Worm (Caenorhabditis elegans) whole organism, L1 larva: Measurements from ENCODE around the gene nhr-79.
A peak's percentile ranks its signal among the peaks of the same experiment; 100 is the strongest.

ENCODE experiments used
- F16B12.6 ChIP-seq: fragments of 150-350 bp; optimal IDR thresholded peaks from 2 replicates; lab custom pipeline; 2014; ENCODE audit warnings: missing biosample characterization, missing genetic modification characterization
- Y116A8C.19 ChIP-seq: sonication (generic microtip); optimal IDR thresholded peaks from 2 replicates; lab custom pipeline; 2016; ENCODE audit warnings: missing compliant biosample characterization, missing genetic modification characterization, borderline replicate concordance
- aha-1 ChIP-seq: fragments of 150-350 bp; optimal IDR thresholded peaks from 2 replicates; lab custom pipeline; 2014; ENCODE audit warnings: missing biosample characterization, missing genetic modification characterization
- ama-1 ChIP-seq: fragments of 150-350 bp; optimal IDR thresholded peaks from 2 replicates; lab custom pipeline; 2014
- blmp-1 ChIP-seq: fragments of 150-350 bp; optimal IDR thresholded peaks from 2 replicates; lab custom pipeline; 2014; ENCODE audit warnings: missing biosample characterization, missing genetic modification characterization
- ceh-82 ChIP-seq, 3 experiments: fragments of 150-350 bp in 1 of 3; sonication (generic microtip) in 2 of 3; optimal IDR thresholded peaks; 2 replicates each; lab custom pipeline; 2014 to 2017; ENCODE audit warnings: missing biosample characterization in 3 of 3, missing genetic modification characterization in 3 of 3
- ceh-90 ChIP-seq: sonication (generic microtip); optimal IDR thresholded peaks from 2 replicates; lab custom pipeline; 2016; ENCODE audit warnings: missing genetic modification characterization, missing compliant biosample characterization
- dpl-1 ChIP-seq, 3 experiments: fragments of 150-350 bp in 2 of 3; sonication (generic microtip) in 1 of 3; optimal IDR thresholded peaks; 2 replicates each; lab custom pipeline; 2014 to 2017; ENCODE audit warnings: missing biosample characterization in 3 of 3, missing genetic modification characterization in 3 of 3, missing genetic modification reagents in 3 of 3
- efl-1 ChIP-seq, 4 experiments: fragments of 150-350 bp; optimal IDR thresholded peaks in 3 of 4; peaks in 1 of 4; 1 replicate in 1 of 4; 2 replicates in 3 of 4; lab custom pipeline; 2014; ENCODE audit warnings: missing biosample characterization in 2 of 4, missing genetic modification characterization in 2 of 4, missing genetic modification reagents in 2 of 4
- egl-13 ChIP-seq: sonication (generic microtip); optimal IDR thresholded peaks from 2 replicates; lab custom pipeline; 2016; ENCODE audit warnings: missing genotype, missing genetic modification reagents, missing genetic modification characterization, missing compliant biosample characterization
- egl-27 ChIP-seq, 2 experiments: fragments of 150-350 bp in 1 of 2; sonication (generic microtip); optimal IDR thresholded peaks; 3 replicates each; lab custom pipeline; 2017 to 2018; ENCODE audit warnings: missing biosample characterization in 2 of 2, missing genetic modification characterization in 2 of 2, missing genetic modification reagents in 2 of 2
- elt-2 ChIP-seq: sonication (generic microtip); optimal IDR thresholded peaks from 2 replicates; lab custom pipeline; 2016; ENCODE audit warnings: missing genetic modification characterization, mild to moderate bottlenecking, inconsistent platforms, missing compliant biosample characterization, missing genetic modification reagents
- fkh-10 ChIP-seq: sonication (generic microtip); optimal IDR thresholded peaks from 2 replicates; lab custom pipeline; 2017; ENCODE audit warnings: missing biosample characterization, missing genetic modification reagents, missing genetic modification characterization
- hlh-17 ChIP-seq: fragments of 200-800 bp; sonication (Bioruptor generic); optimal IDR thresholded peaks from 2 replicates; lab custom pipeline; 2018; ENCODE audit warnings: missing genetic modification characterization, mild to moderate bottlenecking, missing compliant biosample characterization, moderate library complexity, borderline replicate concordance
- hpl-2 ChIP-seq: fragments of 150-350 bp; optimal IDR thresholded peaks from 2 replicates; lab custom pipeline; 2014; ENCODE audit warnings: missing biosample characterization, missing genetic modification reagents, missing genetic modification characterization
- irx-1 ChIP-seq: sonication (generic microtip); optimal IDR thresholded peaks from 2 replicates; lab custom pipeline; 2016; ENCODE audit warnings: missing genetic modification characterization, missing compliant biosample characterization
- isw-1 ChIP-seq: fragments of 200-800 bp; sonication (Bioruptor generic); IDR thresholded peaks from 2 replicates; pipeline ENCODE4 v1.3.6; 2022; ENCODE audit warnings: missing genetic modification characterization, missing compliant biosample characterization
- lin-13 ChIP-seq: fragments of 150-350 bp; optimal IDR thresholded peaks from 2 replicates; lab custom pipeline; 2014; ENCODE audit warnings: missing biosample characterization, missing genetic modification reagents, missing genetic modification characterization
- lin-15B ChIP-seq: fragments of 150-350 bp; sonication (generic microtip); optimal IDR thresholded peaks from 3 replicates; lab custom pipeline; 2014; ENCODE audit warnings: missing biosample characterization, missing genetic modification characterization
- lin-35 ChIP-seq, 2 experiments: fragments of 150-350 bp; optimal IDR thresholded peaks; 2 replicates each; lab custom pipeline; 2014; ENCODE audit warnings: missing biosample characterization in 2 of 2, missing genetic modification characterization in 2 of 2, missing genetic modification reagents in 2 of 2
- lin-39 ChIP-seq: fragments of 150-350 bp; optimal IDR thresholded peaks from 2 replicates; lab custom pipeline; 2014; ENCODE audit warnings: missing biosample characterization, missing genetic modification reagents, missing genetic modification characterization
- lsy-2 ChIP-seq, 2 experiments: fragments of 150-350 bp; optimal IDR thresholded peaks; 2 replicates each; lab custom pipeline; 2014; ENCODE audit warnings: missing biosample characterization in 2 of 2, missing genetic modification characterization in 2 of 2
- mdl-1 ChIP-seq, 2 experiments: fragments of 150-350 bp; optimal IDR thresholded peaks; 2 replicates each; lab custom pipeline; 2014 to 2017; ENCODE audit warnings: missing biosample characterization in 2 of 2, missing genetic modification characterization in 2 of 2, inconsistent platforms in 1 of 2
- nhr-11 ChIP-seq: fragments of 150-350 bp; optimal IDR thresholded peaks from 2 replicates; lab custom pipeline; 2014; ENCODE audit warnings: missing biosample characterization, missing genetic modification characterization
- nhr-12 ChIP-seq: sonication (generic microtip); optimal IDR thresholded peaks from 2 replicates; lab custom pipeline; 2017; ENCODE audit warnings: missing biosample characterization, missing genetic modification characterization
- nhr-19 ChIP-seq: fragments of 200-800 bp; sonication (Bioruptor generic); conservative IDR thresholded peaks from 2 replicates; pipeline ENCODE4 v1.3.6; 2022; ENCODE audit warnings: missing genetic modification characterization, missing compliant biosample characterization
- nhr-237 ChIP-seq: fragments of 150-350 bp; optimal IDR thresholded peaks from 2 replicates; lab custom pipeline; 2014; ENCODE audit warnings: missing biosample characterization, missing genetic modification characterization
- nhr-28 ChIP-seq: fragments of 150-350 bp; optimal IDR thresholded peaks from 2 replicates; lab custom pipeline; 2014; ENCODE audit warnings: missing biosample characterization, missing genetic modification characterization
- nhr-47 ChIP-seq: sonication (generic microtip); optimal IDR thresholded peaks from 2 replicates; lab custom pipeline; 2016; ENCODE audit warnings: mild to moderate bottlenecking, missing genetic modification characterization, moderate library complexity, missing compliant biosample characterization
- nhr-71 ChIP-seq: sonication (generic microtip); optimal IDR thresholded peaks from 2 replicates; lab custom pipeline; 2016; ENCODE audit warnings: mild to moderate bottlenecking, missing genetic modification characterization, moderate library complexity, missing compliant biosample characterization
- nhr-77 ChIP-seq: fragments of 150-350 bp; optimal IDR thresholded peaks from 2 replicates; lab custom pipeline; 2014; ENCODE audit warnings: missing biosample characterization, missing genetic modification characterization
- nhr-85 ChIP-seq: sonication (generic microtip); peaks from one replicate; lab custom pipeline; 2016; ENCODE audit warnings: missing genetic modification characterization, inconsistent platforms, missing compliant biosample characterization
- nhr-90 ChIP-seq: sonication (generic microtip); optimal IDR thresholded peaks from 2 replicates; lab custom pipeline; 2016; ENCODE audit warnings: mild to moderate bottlenecking, missing genetic modification characterization, missing compliant biosample characterization; ENCODE audit not compliant: poor library complexity
- pag-3 ChIP-seq: sonication (generic microtip); optimal IDR thresholded peaks from 2 replicates; lab custom pipeline; 2017; ENCODE audit warnings: missing genetic modification characterization, mild to moderate bottlenecking, missing compliant biosample characterization, antibody characterized with exemption, borderline replicate concordance; ENCODE audit not compliant: insufficient read depth
- pax-3 ChIP-seq: fragments of 200-800 bp; sonication (Bioruptor generic); optimal IDR thresholded peaks from 2 replicates; lab custom pipeline; 2018; ENCODE audit warnings: mild to moderate bottlenecking, missing genetic modification characterization, moderate library complexity, missing compliant biosample characterization
- skn-1 ChIP-seq: fragments of 150-350 bp; optimal IDR thresholded peaks from 2 replicates; lab custom pipeline; 2014; ENCODE audit warnings: missing biosample characterization, missing genetic modification characterization
- snu-23 ChIP-seq: sonication (generic microtip); optimal IDR thresholded peaks from 2 replicates; lab custom pipeline; 2016; ENCODE audit warnings: missing genetic modification characterization, missing compliant biosample characterization
- swsn-7 ChIP-seq: sonication (generic microtip); optimal IDR thresholded peaks from 2 replicates; lab custom pipeline; 2016; ENCODE audit warnings: missing genetic modification characterization, missing compliant biosample characterization
- tbx-2 ChIP-seq: sonication (generic microtip); optimal IDR thresholded peaks from 2 replicates; lab custom pipeline; 2016; ENCODE audit warnings: missing genetic modification characterization, missing compliant biosample characterization
- unc-130 ChIP-seq: fragments of 150-350 bp; optimal IDR thresholded peaks from 2 replicates; lab custom pipeline; 2017; ENCODE audit warnings: missing biosample characterization, missing genetic modification characterization, inconsistent platforms
- unc-30 ChIP-seq: sonication (generic microtip); optimal IDR thresholded peaks from 2 replicates; lab custom pipeline; 2017; ENCODE audit warnings: missing biosample characterization, missing genetic modification characterization
- unc-62 ChIP-seq: fragments of 150-350 bp; optimal IDR thresholded peaks from 2 replicates; lab custom pipeline; 2014; ENCODE audit warnings: missing biosample characterization, missing genetic modification reagents, missing genetic modification characterization
- unc-86 ChIP-seq: sonication (generic microtip); optimal IDR thresholded peaks from 2 replicates; lab custom pipeline; 2016; ENCODE audit warnings: missing genetic modification characterization, missing compliant biosample characterization
- xbp-1 ChIP-seq: sonication (generic microtip); optimal IDR thresholded peaks from 2 replicates; lab custom pipeline; 2016; ENCODE audit warnings: missing genetic modification characterization, missing compliant biosample characterization
- zip-4 ChIP-seq: fragments of 200-800 bp; sonication (Bioruptor generic); optimal IDR thresholded peaks from 2 replicates; lab custom pipeline; 2018; ENCODE audit warnings: mild to moderate bottlenecking, missing genetic modification characterization, moderate library complexity, missing compliant biosample characterization
- ztf-11 ChIP-seq, 2 experiments: sonication (generic microtip); optimal IDR thresholded peaks; 2 replicates each; lab custom pipeline; 2016 to 2017; ENCODE audit warnings: missing genetic modification characterization in 2 of 2, missing biosample characterization in 1 of 2, missing compliant biosample characterization in 1 of 2
- ztf-4 ChIP-seq: fragments of 150-350 bp; optimal IDR thresholded peaks from 2 replicates; lab custom pipeline; 2014; ENCODE audit warnings: missing biosample characterization, missing genetic modification characterization

Gene nhr-79

DNA sequence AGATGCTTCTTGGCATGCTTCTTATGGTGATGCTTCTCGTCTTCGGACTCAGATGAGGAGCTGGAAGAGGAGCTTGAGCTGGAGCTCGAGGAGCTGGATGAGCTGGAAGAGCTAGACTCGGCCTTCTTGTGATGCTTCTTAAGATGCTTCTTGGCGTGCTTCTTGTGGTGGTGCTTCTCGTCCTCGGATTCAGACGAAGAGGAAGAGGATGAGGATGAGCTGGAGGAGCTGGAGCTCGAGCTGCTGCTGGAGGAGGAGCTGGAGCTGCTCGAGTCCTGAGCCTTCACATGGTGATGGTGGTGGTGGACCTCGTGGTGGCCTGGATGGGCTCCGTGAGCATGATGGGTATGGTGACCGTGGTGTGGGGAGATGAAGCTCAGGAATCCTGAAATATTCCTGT lies 8.9 kb downstream of the nhr-79 start:
- TF ChIP-seq fkh-10 (GFP tag; lab: Kevin White, UChicago), result no peak
- no peak for TF ChIP-seq nhr-11 (tag; lab: Kevin White, UChicago)
- no peak for TF ChIP-seq aha-1 (tag; lab: Kevin White, UChicago)
- no peak for TF ChIP-seq unc-62 (GFP tag; lab: Kevin White, UChicago)
- no peak for TF ChIP-seq pag-3
- no peak for TF ChIP-seq ceh-90
- TF ChIP-seq ama-1 (lab: Kevin White, UChicago), result no peak
- TF ChIP-seq nhr-90 (tag; lab: Kevin White, UChicago), result no peak
- TF ChIP-seq unc-130, result no peak
- no peak for TF ChIP-seq ztf-4 (tag; lab: Kevin White, UChicago)
- no peak for TF ChIP-seq nhr-28 (tag; lab: Kevin White, UChicago)
- no peak for TF ChIP-seq elt-2 (tag; lab: Kevin White, UChicago)
- TF ChIP-seq mdl-1 (tag; optimal IDR thresholded peaks at IDR 0.05; lab: Kevin White, UChicago), result no peak
- TF ChIP-seq egl-13 (tag; lab: Kevin White, UChicago), result no peak
- no peak for TF ChIP-seq pax-3
- no peak for TF ChIP-seq nhr-237 (tag; lab: Kevin White, UChicago)
- TF ChIP-seq zip-4 (GFP tag; lab: Kevin White, UChicago), result no peak

DNA sequence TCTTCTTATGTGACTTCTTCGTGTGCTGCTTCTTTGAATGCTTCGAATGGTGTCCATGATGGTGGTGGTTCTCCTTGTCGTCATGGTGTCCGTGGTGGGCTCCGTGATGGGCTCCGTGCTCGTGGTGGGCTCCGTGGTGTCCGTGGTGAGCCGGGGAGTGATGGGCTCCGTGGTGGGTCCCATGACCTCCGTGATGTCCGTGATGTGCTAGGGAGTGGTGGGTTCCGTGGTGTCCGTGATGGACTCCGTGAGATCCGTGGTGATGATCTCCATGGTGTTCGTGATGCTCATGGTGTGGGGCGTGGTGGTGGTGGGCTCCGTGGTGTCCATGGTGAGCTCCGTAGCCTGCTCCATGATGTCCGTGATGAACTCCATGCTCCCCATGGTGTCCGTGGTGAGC lies 10.5 kb downstream of the nhr-79 start:
- TF ChIP-seq efl-1 (optimal IDR thresholded peaks at IDR 0.05; lab: Kevin White, UChicago) (no peak), efl-1 (GFP tag; optimal IDR thresholded peaks at IDR 0.05 in 1 of 2; lab: Kevin White, UChicago) (peak in 1 of 2 experiments; percentile 65), egl-27 (tag; optimal IDR thresholded peaks at IDR 0.05; lab: Kevin White, UChicago) (no peak), unc-30 (tag; lab: Kevin White, UChicago) (no peak)

DNA sequence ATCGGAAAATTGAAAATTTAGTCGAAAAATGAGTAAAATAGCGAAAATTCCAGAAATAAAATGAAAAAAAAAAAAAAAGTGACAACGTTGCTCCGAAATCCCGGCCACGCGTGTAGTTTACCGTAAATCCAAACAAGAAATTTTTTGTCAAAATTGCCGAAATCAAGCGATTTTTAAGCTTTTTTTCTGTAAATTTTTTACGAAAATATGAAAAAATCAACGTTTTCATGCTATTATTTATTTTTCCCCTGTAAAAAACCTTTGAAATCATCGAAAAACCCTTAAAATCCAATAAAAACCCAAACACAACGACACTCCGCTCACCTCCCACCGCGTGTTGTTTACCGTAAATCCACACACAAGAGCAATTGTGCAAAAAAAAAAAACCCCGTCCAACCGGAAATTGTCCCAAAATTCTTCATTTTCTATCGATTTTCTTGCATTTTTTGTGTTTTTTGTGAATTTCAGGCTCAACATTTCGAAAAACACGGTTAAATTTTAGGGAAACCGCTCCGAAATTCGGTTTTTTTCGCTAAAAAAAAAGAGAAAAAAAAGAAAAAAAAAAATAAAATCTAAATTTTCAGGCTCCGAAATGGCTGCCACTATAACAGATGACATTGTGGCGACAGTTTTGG lies 21.6 kb downstream of the nhr-79 start, which contains the start of the genes Y39B6A.3 and pph-5:
TSS of gene Y39B6A.3 (minus strand) at position 51 of the 635 bp plus-strand sequence.
TSS of gene pph-5 (plus strand) at position 585 of the 635 bp plus-strand sequence.
- TF ChIP-seq lsy-2 (tag; optimal IDR thresholded peaks at IDR 0.05; lab: Kevin White, UChicago), result peak; percentile 42 to 73
- TF ChIP-seq swsn-7 (tag; lab: Kevin White, UChicago), result peak; percentile 56
- peak; percentile 44 for TF ChIP-seq lin-15B (tag; lab: Kevin White, UChicago)
- no peak for TF ChIP-seq egl-27 (tag; optimal IDR thresholded peaks at IDR 0.05; lab: Kevin White, UChicago)
- no peak for TF ChIP-seq aha-1 (tag; lab: Kevin White, UChicago)
- no peak for TF ChIP-seq fkh-10 (GFP tag; lab: Kevin White, UChicago)
- no peak for TF ChIP-seq Y116A8C.19 (tag; lab: Kevin White, UChicago)
- peak; percentile 21 for TF ChIP-seq blmp-1 (tag; lab: Kevin White, UChicago)
- peak; percentile 7 for TF ChIP-seq hpl-2 (GFP tag; lab: Kevin White, UChicago)
- TF ChIP-seq nhr-85, result peak; percentile 63
- TF ChIP-seq F16B12.6 (tag; lab: Kevin White, UChicago), result peak; percentile 1
- peak; percentile 81 for TF ChIP-seq nhr-47 (tag; lab: Kevin White, UChicago)
- TF ChIP-seq nhr-12, result no peak
- no peak for TF ChIP-seq hlh-17
- TF ChIP-seq ceh-82 (tag; optimal IDR thresholded peaks at IDR 0.05; lab: Kevin White, UChicago), result peak in 1 of 3 experiments; percentile 28
- peak; percentile 49 to 53 for TF ChIP-seq lin-35 (GFP tag; optimal IDR thresholded peaks at IDR 0.05; lab: Kevin White, UChicago)
- peak; percentile 70 for TF ChIP-seq xbp-1 (tag; lab: Kevin White, UChicago)
- TF ChIP-seq unc-86 (tag; lab: Kevin White, UChicago), result peak; percentile 48
- no peak for TF ChIP-seq nhr-11 (tag; lab: Kevin White, UChicago)
- no peak for TF ChIP-seq nhr-71
- no peak for TF ChIP-seq lin-13 (GFP tag; lab: Kevin White, UChicago)
- TF ChIP-seq irx-1 (tag; lab: Kevin White, UChicago), result peak; percentile 59
- peak; percentile 49 for TF ChIP-seq nhr-77 (tag; lab: Kevin White, UChicago)
- TF ChIP-seq lin-39, result peak; percentile 23
- no peak for TF ChIP-seq nhr-28 (tag; lab: Kevin White, UChicago)
- no peak for TF ChIP-seq nhr-90 (tag; lab: Kevin White, UChicago)
- TF ChIP-seq unc-30 (tag; lab: Kevin White, UChicago), result no peak
- TF ChIP-seq tbx-2, result peak; percentile 61
- TF ChIP-seq ztf-11 (tag; optimal IDR thresholded peaks at IDR 0.05; lab: Kevin White, UChicago), result no peak
- peak; percentile 78 for TF ChIP-seq snu-23
- peak; percentile 9 for TF ChIP-seq skn-1
- TF ChIP-seq nhr-19 (GFP tag; lab: Robert Waterston, UW), result peak; percentile 66
- TF ChIP-seq isw-1, result peak; percentile 61
- no peak for TF ChIP-seq egl-13 (tag; lab: Kevin White, UChicago)
- peak; percentile 36 to 52 (median 36) for TF ChIP-seq dpl-1 (GFP tag; optimal IDR thresholded peaks at IDR 0.05; lab: Kevin White, UChicago)
